Fruit fly (Drosophila melanogaster): ENCODE data around the gene CG31251.

CG31251 gene

dm6 chr3R:17703024-17703690 lies 18.4 kb upstream of the CG31251 start (continued):
- TF ChIP-seq PHDP (tag; optimal IDR thresholded peaks at IDR 0.05) (no peak), sd (tag; optimal IDR thresholded peaks at IDR 0.05) (no peak), Atf6 (GFP tag; IDR thresholded peaks at IDR 0.05) (no peak), Lpt (GFP tag; optimal IDR thresholded peaks at IDR 0.05) (no peak), lilli (GFP tag; optimal IDR thresholded peaks at IDR 0.05) (no peak), Bteb2 (GFP tag; optimal IDR thresholded peaks at IDR 0.05) (no peak), CG3163 (GFP tag; optimal IDR thresholded peaks at IDR 0.05) (no peak), otp (GFP tag; IDR thresholded peaks at IDR 0.05) (no peak), CG17568 (GFP tag; optimal IDR thresholded peaks at IDR 0.05) (no peak), pita (GFP tag; optimal IDR thresholded peaks at IDR 0.05) (no peak), rib (GFP tag; IDR thresholded peaks at IDR 0.05) (no peak), lov (optimal IDR thresholded peaks at IDR 0.05) (no peak), lov (GFP tag; IDR thresholded peaks at IDR 0.05) (no peak), CG14014 (GFP tag; IDR thresholded peaks at IDR 0.05) (no peak; the same call in 1 of the 2 replicates), sim (GFP tag; IDR thresholded peaks at IDR 0.05) (no peak), Atf-2 (GFP tag; optimal IDR thresholded peaks at IDR 0.05) (no peak), Doc2 (GFP tag; IDR thresholded peaks at IDR 0.05) (no peak), CG10431 (GFP tag; optimal IDR thresholded peaks at IDR 0.05) (no peak), Pdp1 (GFP tag; optimal IDR thresholded peaks at IDR 0.05) (no peak), CG14667 (GFP tag; IDR thresholded peaks at IDR 0.05) (no peak), CG17385 (GFP tag; optimal IDR thresholded peaks at IDR 0.05) (no peak), CG2875 (GFP tag; optimal IDR thresholded peaks at IDR 0.05) (no peak), CG15073 (GFP tag; optimal IDR thresholded peaks at IDR 0.05) (no peak), CG3847 (GFP tag; IDR thresholded peaks at IDR 0.05) (no peak), slbo (GFP tag; IDR thresholded peaks at IDR 0.05) (no peak), trem (tag; optimal IDR thresholded peaks at IDR 0.05) (peak; percentile 11), Sin3A (optimal IDR thresholded peaks at IDR 0.05) (no peak), Usf (GFP tag; optimal IDR thresholded peaks at IDR 0.05) (no peak), dmrt99B (tag; optimal IDR thresholded peaks at IDR 0.05) (peak; percentile 60), CG11560 (tag; IDR thresholded peaks at IDR 0.05) (no peak), shn (GFP tag; optimal IDR thresholded peaks at IDR 0.05) (no peak), disco-r (GFP tag; optimal IDR thresholded peaks at IDR 0.05) (no peak), pnt (GFP tag; optimal IDR thresholded peaks at IDR 0.05) (no peak), CG2120 (GFP tag; optimal IDR thresholded peaks at IDR 0.05) (no peak), CG13424 (tag; optimal IDR thresholded peaks at IDR 0.05) (peak; percentile 27), CG14441 (GFP tag; IDR thresholded peaks at IDR 0.05) (no peak), ro (GFP tag; IDR thresholded peaks at IDR 0.05) (no peak), eyg (GFP tag; optimal IDR thresholded peaks at IDR 0.05) (no peak), ssp (GFP tag; IDR thresholded peaks at IDR 0.05) (no peak), CG30431 (GFP tag; optimal IDR thresholded peaks at IDR 0.05) (no peak), CG12299 (tag; optimal IDR thresholded peaks at IDR 0.05) (no peak), bsh (GFP tag; optimal IDR thresholded peaks at IDR 0.05) (peak in 1 of 2 experiments; percentile 78), grau (tag; optimal IDR thresholded peaks at IDR 0.05) (peak; percentile 48), CG30020 (tag; optimal IDR thresholded peaks at IDR 0.05) (no peak), CrebB (tag; optimal IDR thresholded peaks at IDR 0.05) (no peak), CG12219 (GFP tag; optimal IDR thresholded peaks at IDR 0.05) (no peak), cas (GFP tag; IDR thresholded peaks at IDR 0.05) (no peak), cg (GFP tag; optimal IDR thresholded peaks at IDR 0.05) (no peak), CG12769 (tag; optimal IDR thresholded peaks at IDR 0.05) (no peak), Dp (GFP tag; optimal IDR thresholded peaks at IDR 0.05) (no peak), CG12071 (GFP tag; optimal IDR thresholded peaks at IDR 0.05) (no peak), wor (GFP tag; IDR thresholded peaks at IDR 0.05) (no peak)
